Fruit fly (Drosophila melanogaster): ENCODE results near the gene Rad9.

Rad9 gene

DNA sequence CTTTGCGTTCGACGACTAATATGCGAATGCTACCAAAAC is 26.3 kb downstream of the Rad9 start, which contains the start of gene Indy:
Gene Indy, minus strand, starts transcription at position 35 of the 39 bp plus-strand sequence.
- TF ChIP-seq CG1620 (GFP tag; optimal IDR thresholded peaks at IDR 0.05) (no peak), cnc (optimal IDR thresholded peaks at IDR 0.05) (no peak), CG7045 (GFP tag; optimal IDR thresholded peaks at IDR 0.05) (no peak), toe (GFP tag; optimal IDR thresholded peaks at IDR 0.05) (no peak), bab1 (GFP tag; optimal IDR thresholded peaks at IDR 0.05) (no peak), Mnt (GFP tag; optimal IDR thresholded peaks at IDR 0.05) (no peak)

DNA sequence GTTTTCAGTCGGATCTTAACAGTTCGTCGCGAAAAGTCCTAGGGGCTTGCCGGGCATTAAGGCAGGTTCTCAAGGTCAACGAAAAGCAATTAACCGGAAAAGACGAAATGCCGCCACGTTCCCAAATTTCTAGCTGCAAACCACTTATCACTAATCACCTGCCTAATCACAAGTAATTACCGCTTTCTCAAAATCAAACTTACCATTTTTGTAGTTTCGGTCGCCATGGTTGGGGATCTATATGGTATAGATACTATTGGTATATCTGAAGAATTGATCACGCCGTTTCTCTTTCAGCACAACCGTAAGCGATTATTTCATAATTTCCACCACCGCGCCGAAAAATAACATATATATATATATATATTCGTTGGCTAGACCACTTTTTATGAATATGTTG is 26.5 kb downstream of the Rad9 start:
- TF ChIP-seq CG7045 (GFP tag; optimal IDR thresholded peaks at IDR 0.05) (no peak), CG14711 (tag; optimal IDR thresholded peaks at IDR 0.05) (no peak), Crg-1 (GFP tag; optimal IDR thresholded peaks at IDR 0.05) (no peak), CG12768 (GFP tag; optimal IDR thresholded peaks at IDR 0.05) (no peak), CG7101 (tag; optimal IDR thresholded peaks at IDR 0.05) (no peak), pad (GFP tag; optimal IDR thresholded peaks at IDR 0.05) (no peak)

DNA sequence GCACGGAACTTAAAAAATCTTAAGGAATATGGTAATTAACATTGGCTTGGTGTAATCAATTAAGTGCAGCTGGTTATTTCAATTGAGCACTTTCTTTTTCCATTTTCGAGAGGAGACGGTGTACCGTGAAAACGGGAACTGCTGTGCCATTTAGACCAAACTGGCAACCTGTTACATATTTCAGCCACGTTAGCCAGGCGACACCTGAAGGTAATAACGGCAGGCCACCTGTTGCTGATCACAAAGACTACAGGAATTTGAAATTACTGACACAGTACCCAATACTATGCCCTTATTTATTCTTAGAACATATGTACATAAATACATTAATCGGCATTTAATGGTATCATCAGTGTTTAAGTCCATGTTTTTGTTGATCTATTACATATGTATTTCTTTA is 30.1 kb downstream of the Rad9 start:
- TF ChIP-seq Crg-1 (GFP tag; optimal IDR thresholded peaks at IDR 0.05) (no peak), bab1 (GFP tag; optimal IDR thresholded peaks at IDR 0.05) (no peak), CG7101 (tag; optimal IDR thresholded peaks at IDR 0.05) (no peak), CG7045 (GFP tag; optimal IDR thresholded peaks at IDR 0.05) (no peak), CG1620 (GFP tag; optimal IDR thresholded peaks at IDR 0.05) (no peak), Mnt (GFP tag; optimal IDR thresholded peaks at IDR 0.05) (no peak), pad (GFP tag; optimal IDR thresholded peaks at IDR 0.05) (no peak), cnc (optimal IDR thresholded peaks at IDR 0.05) (no peak), cic (GFP tag; optimal IDR thresholded peaks at IDR 0.05) (no peak), CG33017 (tag; optimal IDR thresholded peaks at IDR 0.05) (no peak), ovo (GFP tag; optimal IDR thresholded peaks at IDR 0.05) (no peak), CG5204 (GFP tag; optimal IDR thresholded peaks at IDR 0.05) (no peak), tj (GFP tag; optimal IDR thresholded peaks at IDR 0.05) (no peak), Clk (GFP tag; optimal IDR thresholded peaks at IDR 0.05) (no peak), CG11617 (GFP tag; optimal IDR thresholded peaks at IDR 0.05) (no peak), Hr96 (GFP tag; optimal IDR thresholded peaks at IDR 0.05) (no peak), toe (GFP tag; optimal IDR thresholded peaks at IDR 0.05) (no peak)

DNA sequence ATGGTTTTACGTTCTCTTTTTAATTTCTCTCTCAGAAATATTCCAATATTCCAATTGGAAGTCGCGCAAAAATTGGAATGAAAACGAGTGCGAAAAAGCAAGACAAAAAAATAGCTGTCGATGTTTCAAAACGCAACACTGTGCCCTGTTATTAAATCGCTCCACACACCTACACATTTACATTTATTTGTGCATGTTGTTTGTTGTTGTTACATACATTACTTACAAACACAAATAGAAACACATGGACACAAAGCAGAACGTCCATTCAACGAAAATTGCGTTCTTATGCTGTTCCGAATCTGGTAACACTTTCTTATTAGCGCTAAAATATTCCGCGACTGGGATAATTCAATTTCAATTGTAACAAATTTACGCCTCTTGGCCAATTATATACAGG is 31.1 kb downstream of the Rad9 start:
- no peak for TF ChIP-seq Hr96 (GFP tag; optimal IDR thresholded peaks at IDR 0.05)
- peak; percentile 4 for TF ChIP-seq cic (GFP tag; optimal IDR thresholded peaks at IDR 0.05)
- TF ChIP-seq CG7045 (GFP tag; optimal IDR thresholded peaks at IDR 0.05), result no peak
- TF ChIP-seq CG5204 (GFP tag; optimal IDR thresholded peaks at IDR 0.05), result no peak
- no peak for TF ChIP-seq toe (GFP tag; optimal IDR thresholded peaks at IDR 0.05)
- TF ChIP-seq cnc (optimal IDR thresholded peaks at IDR 0.05), result no peak
- no peak for TF ChIP-seq CG12768 (GFP tag; optimal IDR thresholded peaks at IDR 0.05)
- peak; percentile 0 for TF ChIP-seq pad (GFP tag; optimal IDR thresholded peaks at IDR 0.05)
- TF ChIP-seq kay (GFP tag; ENCODE audit: borderline replicate concordance), result peak; percentile 66
- TF ChIP-seq Clk (GFP tag; optimal IDR thresholded peaks at IDR 0.05), result no peak
- TF ChIP-seq CG1620 (GFP tag; optimal IDR thresholded peaks at IDR 0.05), result no peak
- TF ChIP-seq bab1 (GFP tag; optimal IDR thresholded peaks at IDR 0.05), result peak; percentile 2
- TF ChIP-seq tj (GFP tag; optimal IDR thresholded peaks at IDR 0.05), result peak; percentile 35
- no peak for TF ChIP-seq CG11617 (GFP tag; optimal IDR thresholded peaks at IDR 0.05)

DNA sequence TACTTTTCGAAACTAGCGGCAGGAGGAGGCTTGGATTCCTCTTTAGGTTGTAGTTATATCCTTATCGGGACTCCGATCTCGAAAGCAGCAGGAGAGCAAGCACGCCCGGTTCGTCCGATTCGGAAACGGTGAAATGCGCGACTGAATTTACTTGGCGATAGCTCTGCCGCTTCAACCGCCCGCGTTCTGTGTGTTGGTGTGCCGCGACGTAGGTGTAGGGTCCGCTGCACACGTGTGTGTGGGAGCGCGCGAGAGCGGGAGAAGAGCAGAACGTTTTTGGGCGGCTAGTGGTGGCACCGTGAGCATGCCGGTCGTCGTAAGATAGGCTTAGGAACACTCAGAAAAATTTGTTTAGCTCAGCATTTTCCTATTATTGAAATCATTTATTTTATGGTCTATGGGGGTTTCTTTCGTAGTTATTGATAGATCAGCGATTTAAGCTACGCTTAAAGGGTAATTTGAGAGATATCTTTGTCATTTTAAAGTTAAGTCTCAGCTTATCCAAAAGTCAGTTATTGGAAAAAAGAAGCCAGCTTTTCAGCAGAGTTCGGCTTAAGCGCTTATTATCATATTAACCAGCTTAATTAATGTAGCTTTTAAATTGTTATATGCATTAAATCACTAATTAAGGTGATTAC is 31.9 kb downstream of the Rad9 start:
- TF ChIP-seq CG7045 (GFP tag; optimal IDR thresholded peaks at IDR 0.05) (no peak), toe (GFP tag; optimal IDR thresholded peaks at IDR 0.05) (no peak), cnc (optimal IDR thresholded peaks at IDR 0.05) (no peak), tj (GFP tag; optimal IDR thresholded peaks at IDR 0.05) (peak; percentile 41), pad (GFP tag; optimal IDR thresholded peaks at IDR 0.05) (no peak), Clk (GFP tag; optimal IDR thresholded peaks at IDR 0.05) (no peak), CG14711 (tag; optimal IDR thresholded peaks at IDR 0.05) (no peak), CG7101 (tag; optimal IDR thresholded peaks at IDR 0.05) (no peak), kay (GFP tag; ENCODE audit: borderline replicate concordance) (no peak), CG5204 (GFP tag; optimal IDR thresholded peaks at IDR 0.05) (peak; percentile 6), CG11617 (GFP tag; optimal IDR thresholded peaks at IDR 0.05) (peak; percentile 23), Crg-1 (GFP tag; optimal IDR thresholded peaks at IDR 0.05) (peak; percentile 30), cic (GFP tag; optimal IDR thresholded peaks at IDR 0.05) (peak; percentile 74), CG1620 (GFP tag; optimal IDR thresholded peaks at IDR 0.05) (peak; percentile 48), Mnt (GFP tag; optimal IDR thresholded peaks at IDR 0.05) (peak; percentile 86), Hr96 (GFP tag; optimal IDR thresholded peaks at IDR 0.05) (no peak), bab1 (GFP tag; optimal IDR thresholded peaks at IDR 0.05) (peak; percentile 51), ovo (GFP tag; optimal IDR thresholded peaks at IDR 0.05) (peak; percentile 4), CG12768 (GFP tag; optimal IDR thresholded peaks at IDR 0.05) (peak; percentile 69), CG33017 (tag; optimal IDR thresholded peaks at IDR 0.05) (peak; percentile 21)

DNA sequence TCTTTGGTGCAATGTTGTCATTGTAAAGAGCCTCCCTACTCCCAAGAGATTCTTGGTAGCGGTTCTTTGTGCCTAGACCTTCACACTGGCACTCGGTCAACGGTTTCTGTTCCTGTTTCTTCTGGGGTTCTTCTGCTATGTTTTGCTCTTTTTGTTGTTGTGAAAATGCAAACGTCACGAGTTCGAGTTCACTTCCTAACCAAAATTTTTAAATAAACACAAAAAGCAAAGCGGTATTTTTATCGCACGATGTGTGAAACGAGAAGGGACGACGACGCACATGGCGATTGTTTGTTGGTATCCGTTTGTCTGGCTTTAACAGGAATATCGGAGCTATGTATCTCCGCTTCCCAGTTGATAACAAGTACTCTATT is 32.4 kb downstream of the Rad9 start:
- peak; percentile 39 for TF ChIP-seq pad (GFP tag; optimal IDR thresholded peaks at IDR 0.05)
- TF ChIP-seq toe (GFP tag; optimal IDR thresholded peaks at IDR 0.05), result no peak

DNA sequence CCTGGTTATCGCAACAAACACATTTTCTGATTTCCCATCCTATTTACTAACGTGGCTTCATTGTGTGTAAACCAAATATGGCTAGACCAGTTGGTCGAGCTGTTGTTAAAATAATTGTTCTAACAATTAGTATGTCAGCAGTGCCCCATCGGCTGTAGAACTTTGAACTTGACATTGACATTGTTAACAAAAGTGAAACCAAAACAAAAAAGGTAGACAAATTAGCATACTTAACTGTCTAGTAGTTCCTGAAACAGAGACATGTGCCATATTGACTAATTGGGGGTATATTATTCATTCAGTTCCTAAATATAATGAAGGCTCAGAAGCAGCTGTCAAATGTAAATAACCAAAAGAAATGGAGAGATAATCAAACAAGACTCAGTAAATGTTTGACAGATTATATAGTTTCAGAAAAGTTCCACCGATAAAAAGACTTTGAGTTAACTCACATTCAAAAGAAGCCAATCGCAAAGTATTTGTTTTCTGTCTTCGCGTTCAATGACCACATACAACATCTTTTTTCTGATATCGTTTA is 34.6 kb downstream of the Rad9 start:
- TF ChIP-seq cnc (optimal IDR thresholded peaks at IDR 0.05) (no peak), kay (GFP tag; ENCODE audit: borderline replicate concordance) (peak; percentile 58), ovo (GFP tag; optimal IDR thresholded peaks at IDR 0.05) (peak; percentile 31), CG1620 (GFP tag; optimal IDR thresholded peaks at IDR 0.05) (peak; percentile 26), CG14711 (tag; optimal IDR thresholded peaks at IDR 0.05) (no peak)

All from whole organism, adult.